Worm (Caenorhabditis elegans): Measurements from ENCODE around the gene adt-3.

ce11 chrX:3944073-3944472 lies 12.6 kb downstream of the adt-3 start:
- TF ChIP-seq flt-1 (GFP tag; IDR thresholded peaks at IDR 0.05) (no peak), tab-1 (GFP tag; IDR thresholded peaks at IDR 0.05) (no peak)
